Worm (Caenorhabditis elegans): Measurements from ENCODE around the gene Y38E10A.14.

Gene Y38E10A.14

DNA sequence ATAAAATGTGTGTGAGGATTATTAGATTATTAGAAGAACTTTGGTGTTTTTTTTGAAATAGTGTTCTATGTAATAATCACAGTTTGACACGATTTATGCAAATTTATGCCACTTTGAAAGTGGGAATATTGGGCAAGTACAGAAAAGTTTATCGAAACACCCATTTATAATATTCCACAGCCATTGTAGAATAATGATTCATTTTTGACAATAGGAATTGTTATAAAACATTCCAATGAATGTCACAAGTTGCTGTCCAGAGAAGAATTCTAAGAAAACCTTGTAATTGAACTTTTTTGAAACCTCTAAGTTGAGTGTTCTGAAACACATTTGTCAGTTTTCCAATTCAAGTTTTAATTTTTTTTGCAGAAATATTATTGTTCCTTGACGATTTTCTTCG is 12.1 kb downstream of the Y38E10A.14 start, which contains the start of gene nspe-4:
Gene nspe-4 (plus strand): TSS at position 301 of the 400 bp plus-strand sequence.
- TF ChIP-seq unc-62 (GFP tag; optimal IDR thresholded peaks at IDR 0.05) = no peak

DNA sequence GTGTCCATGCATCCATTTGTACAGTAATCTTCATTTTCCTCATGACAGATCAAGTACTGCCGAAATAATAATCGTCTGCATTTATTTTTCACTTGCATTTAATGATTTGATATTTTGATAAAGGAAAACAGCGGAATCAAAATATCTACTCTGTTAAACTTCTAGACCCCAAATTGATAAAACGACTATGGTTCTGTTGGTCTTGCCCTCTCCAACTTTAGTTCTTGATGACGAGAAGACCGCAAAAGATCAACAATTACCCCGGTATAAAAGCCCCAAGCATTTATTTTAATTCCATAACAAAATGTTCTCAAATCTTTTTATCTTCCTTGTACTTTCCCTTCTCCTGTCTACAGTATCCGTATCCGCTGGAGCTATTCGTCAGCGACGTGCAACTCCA is 15.7 kb downstream of the Y38E10A.14 start, which contains the start of gene Y38E10A.9:
Gene Y38E10A.9 (plus strand): TSS at position 301 of the 400 bp plus-strand sequence.
- no peak for TF ChIP-seq unc-62 (GFP tag; optimal IDR thresholded peaks at IDR 0.05)

DNA sequence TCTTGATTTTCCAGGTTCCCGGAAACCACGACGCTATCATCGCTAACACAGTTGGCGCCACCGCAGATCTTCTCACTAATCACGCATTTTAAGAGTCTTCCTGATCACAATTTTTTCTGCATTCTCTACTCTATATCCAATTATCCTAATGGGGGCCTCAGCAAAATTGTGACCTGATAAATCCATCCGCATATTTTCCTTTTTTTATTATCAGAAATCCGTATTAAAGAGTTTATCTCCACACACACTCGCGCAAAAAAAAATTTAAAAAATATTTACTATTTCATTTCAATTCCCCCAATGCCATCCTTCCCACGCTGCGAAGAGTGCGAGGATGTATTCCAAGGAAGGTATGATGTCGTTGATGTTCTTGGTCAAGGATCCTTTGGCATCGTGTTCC is 17.4 kb downstream of the Y38E10A.14 start, which contains the start of gene Y38E10A.8:
Gene Y38E10A.8 (plus strand): TSS at position 301 of the 400 bp plus-strand sequence.
- TF ChIP-seq unc-62 (GFP tag; optimal IDR thresholded peaks at IDR 0.05) = no peak

DNA sequence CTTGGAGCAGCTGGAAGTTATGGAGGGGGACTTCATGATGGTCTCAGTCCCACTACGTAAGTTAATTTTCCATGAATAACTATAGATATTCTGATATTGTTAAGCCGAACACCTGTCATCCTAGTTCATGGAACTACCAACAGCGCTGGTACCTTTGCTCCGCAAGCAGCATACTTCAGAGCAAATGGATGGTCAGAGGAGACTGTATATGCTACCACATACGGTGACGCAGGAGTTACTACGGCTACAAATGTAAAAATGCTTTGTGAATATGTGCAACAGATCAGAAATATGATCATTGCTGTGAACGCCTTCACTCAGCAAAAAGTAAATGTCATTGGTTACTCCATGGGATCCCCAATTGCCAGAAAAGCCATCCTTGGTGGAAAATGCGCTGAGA is 18.2 kb downstream of the Y38E10A.14 start:
- no peak for TF ChIP-seq unc-62 (GFP tag; optimal IDR thresholded peaks at IDR 0.05)

DNA sequence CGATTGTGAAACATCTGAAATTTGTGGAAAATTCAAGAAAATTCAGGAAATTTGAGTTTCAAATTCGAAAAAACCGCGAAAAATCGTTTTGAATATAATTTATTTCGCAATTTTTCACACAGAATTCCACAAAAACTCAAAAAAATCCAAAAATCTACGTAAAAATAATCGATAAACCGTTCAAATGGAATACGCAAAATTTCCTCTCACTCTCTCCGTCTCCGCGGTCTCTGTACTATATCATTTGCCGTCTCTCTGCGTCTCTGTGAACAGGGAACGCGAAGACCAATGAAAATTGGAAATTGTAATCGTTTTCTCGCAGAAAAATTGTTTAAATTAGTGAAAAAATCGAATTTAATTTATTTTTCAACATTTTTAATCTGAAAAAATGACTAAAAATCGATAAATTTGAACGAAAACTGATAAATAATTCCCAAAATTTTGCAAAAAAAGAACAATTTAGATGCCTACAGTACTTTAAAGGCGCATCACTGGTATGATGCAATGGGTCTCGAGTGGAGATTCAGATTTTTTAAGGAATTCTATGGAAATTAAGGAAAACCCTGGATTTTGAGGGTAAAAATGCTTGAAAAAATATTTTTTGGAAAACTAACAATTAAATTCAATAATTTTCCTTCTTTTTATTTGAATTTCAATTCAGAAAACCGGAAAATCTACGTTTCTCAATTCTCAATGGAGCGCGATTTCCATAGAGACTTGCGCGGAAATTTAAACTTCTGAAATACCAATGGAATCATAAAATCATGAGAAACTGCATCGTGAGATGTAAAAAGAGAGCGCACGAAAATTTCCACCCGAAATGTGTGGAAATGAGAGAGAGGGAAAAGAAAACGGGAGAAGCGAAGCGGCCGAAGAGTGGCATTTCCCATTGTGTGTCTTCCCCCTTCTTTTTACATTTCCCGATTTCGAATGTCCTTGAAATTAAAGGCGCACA is 20.4 kb downstream of the Y38E10A.14 start, which contains the start of the genes ceh-100 and lips-15:
Gene ceh-100 (minus strand): TSS at position 14 of the 955 bp plus-strand sequence.
Gene lips-15 (plus strand): TSS at position 720 of the 955 bp plus-strand sequence.
- TF ChIP-seq unc-62 (GFP tag; optimal IDR thresholded peaks at IDR 0.05) = no peak

DNA sequence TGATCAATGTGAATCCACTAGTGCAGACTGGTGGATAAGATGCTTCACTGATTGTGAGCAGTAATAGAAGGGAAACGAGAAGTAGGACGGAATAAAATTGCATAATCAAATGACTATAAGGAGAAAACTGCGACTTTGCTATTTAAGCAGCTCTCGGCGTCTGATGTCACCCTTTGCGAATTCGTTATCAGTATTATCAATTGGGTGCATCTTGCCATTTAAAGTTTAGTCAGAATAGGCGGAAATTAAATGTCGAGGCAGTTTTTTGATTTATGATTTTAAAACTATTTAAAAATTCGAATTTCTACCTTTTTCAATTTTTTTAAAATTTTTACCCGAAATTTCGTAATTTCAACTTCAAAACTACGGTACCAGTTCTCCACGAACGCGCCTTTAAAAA is 43.4 kb downstream of the Y38E10A.14 start, which contains the start of gene clec-4:
Gene clec-4 (minus strand): TSS at position 162 of the 400 bp plus-strand sequence.
- TF ChIP-seq unc-62 (GFP tag; optimal IDR thresholded peaks at IDR 0.05) = no peak

DNA sequence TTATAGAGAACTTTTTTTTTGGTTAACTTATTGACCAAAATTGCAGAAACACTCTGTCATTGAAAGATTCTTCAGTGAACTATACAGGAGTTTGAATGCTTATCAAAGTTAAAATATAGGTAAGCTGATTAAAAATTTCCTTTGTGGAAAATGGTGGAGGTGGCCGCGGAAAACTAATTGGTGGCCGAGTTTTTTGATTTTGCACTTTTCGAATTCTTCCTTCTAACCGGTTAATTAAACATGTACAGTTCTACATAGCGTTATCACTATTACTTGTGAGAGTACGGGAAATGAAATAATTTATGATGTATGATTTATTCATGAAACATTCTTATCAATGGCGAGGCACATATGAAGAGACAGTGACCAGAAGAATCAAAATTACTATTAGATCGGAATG is 46.6 kb downstream of the Y38E10A.14 start, which contains the start of gene clec-8:
Gene clec-8 (minus strand): TSS at position 308 of the 400 bp plus-strand sequence.
- no peak for TF ChIP-seq unc-62 (GFP tag; optimal IDR thresholded peaks at IDR 0.05)

DNA sequence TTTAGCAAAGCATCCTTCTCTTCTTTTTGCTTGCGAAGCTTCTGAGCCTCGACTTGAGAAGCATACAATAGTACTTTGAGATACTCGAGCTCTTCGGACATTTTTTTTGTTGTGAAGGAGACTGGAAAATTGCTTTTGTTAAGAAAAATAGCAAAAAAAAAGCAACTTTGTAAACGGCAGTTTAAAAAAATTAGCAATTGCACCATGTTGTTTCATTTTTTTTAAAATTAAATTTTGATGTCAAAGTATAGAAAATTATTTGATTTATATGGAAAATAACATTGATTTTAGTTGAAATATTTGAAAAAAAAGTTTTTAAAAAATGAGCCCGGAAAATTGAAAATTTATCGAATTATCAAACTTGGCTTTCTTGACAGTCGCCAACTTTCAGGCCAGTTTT is 49.7 kb downstream of the Y38E10A.14 start, which contains the start of gene Y38E10A.3:
Gene Y38E10A.3 (minus strand): TSS at position 101 of the 400 bp plus-strand sequence.
- TF ChIP-seq unc-62 (GFP tag; optimal IDR thresholded peaks at IDR 0.05) = no peak

DNA sequence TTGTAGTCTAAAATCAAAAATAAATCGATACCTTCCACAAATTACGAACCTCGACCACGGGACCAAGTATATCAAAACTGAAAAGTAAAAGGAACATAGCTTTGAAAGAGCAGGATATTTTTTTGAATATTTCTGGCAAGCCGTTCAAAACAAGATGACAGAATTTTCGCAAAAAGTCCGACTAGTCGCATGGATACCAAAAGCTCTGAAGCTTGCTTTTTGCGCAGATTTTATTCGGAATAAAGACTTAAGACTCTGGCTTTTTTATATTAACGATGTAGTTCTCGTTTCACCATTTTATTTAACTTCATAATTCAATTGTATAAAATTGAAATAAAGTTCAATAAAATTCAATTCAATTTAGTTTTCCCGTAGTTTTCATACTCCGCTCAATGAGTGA is 50.8 kb downstream of the Y38E10A.14 start, which contains the start of gene Y38E10A.2:
Gene Y38E10A.2 (minus strand): TSS at position 101 of the 400 bp plus-strand sequence.
- TF ChIP-seq unc-62 (GFP tag; optimal IDR thresholded peaks at IDR 0.05) = no peak
